Worm (Caenorhabditis elegans) whole organism, early embryonic: ENCODE data around the gene clec-219.

ENCODE experiments used
- ama-1 ChIP-seq: fragments of 150-350 bp; optimal IDR thresholded peaks from 2 replicates; lab custom pipeline; 2014
- ets-7 ChIP-seq: sonication (generic microtip); optimal IDR thresholded peaks from 2 replicates; lab custom pipeline; 2016; ENCODE audit warnings: missing genotype, missing genetic modification characterization, missing compliant biosample characterization
- flt-1 ChIP-seq: fragments of 200-800 bp; sonication (Bioruptor generic); IDR thresholded peaks from 2 replicates; pipeline ENCODE4 v1.3.6; 2022; ENCODE audit warnings: missing genetic modification characterization, missing compliant biosample characterization
- hmbx-1 ChIP-seq: sonication (generic microtip); optimal IDR thresholded peaks from 2 replicates; lab custom pipeline; 2016; ENCODE audit warnings: mild to moderate bottlenecking, missing genetic modification characterization, missing compliant biosample characterization
- pes-1 ChIP-seq: fragments of 200-800 bp; sonication (Bioruptor generic); IDR thresholded peaks from 2 replicates; pipeline ENCODE4 v1.3.6; 2022; ENCODE audit warnings: missing genetic modification reagents, missing genetic modification characterization, missing compliant biosample characterization
- sea-1 ChIP-seq: fragments of 200-800 bp; sonication (Bioruptor generic); conservative IDR thresholded peaks from 2 replicates; pipeline ENCODE4 v1.3.6; 2022; ENCODE audit warnings: missing genetic modification characterization, missing compliant biosample characterization
- tbx-11 ChIP-seq: fragments of 200-800 bp; sonication (Bioruptor generic); IDR thresholded peaks from 2 replicates; pipeline ENCODE4 v1.3.6; 2022; ENCODE audit warnings: missing genetic modification characterization, missing compliant biosample characterization
- tra-4 ChIP-seq: sonication (generic microtip); optimal IDR thresholded peaks from 2 replicates; lab custom pipeline; 2017; ENCODE audit warnings: missing genetic modification characterization, missing compliant biosample characterization

ce11 chrV:8311210-8311609 lies 7.0 kb upstream of the clec-219 start, which contains the start of gene W02D7.12:
- TF ChIP-seq ama-1 (lab: Kevin White, UChicago) (no peak), tbx-11 (GFP tag; lab: Robert Waterston, UW) (no peak), flt-1 (no peak), ets-7 (tag; lab: Kevin White, UChicago) (no peak), pes-1 (GFP tag; lab: Robert Waterston, UW) (no peak), tra-4 (tag; lab: Kevin White, UChicago) (no peak), sea-1 (no peak), hmbx-1 (tag; lab: Kevin White, UChicago) (no peak)
